Fruit fly (Drosophila melanogaster): Measurements from ENCODE around the gene CG18787.

dm6 chr2L:12030552-12031131, 31.5 kb upstream of the CG18787 start:
- no peak for TF ChIP-seq h (optimal IDR thresholded peaks at IDR 0.05)
- no peak for TF ChIP-seq Sin3A (optimal IDR thresholded peaks at IDR 0.05)

Data from Kc167 (cell line).